Worm (Caenorhabditis elegans): ENCODE results near the gene folt-1.
A peak's percentile ranks its signal among the peaks of the same experiment; 100 is the strongest.
"Not testable (repeated sequence)": the region's sequence is repeated elsewhere in the genome, so short reads cannot be mapped to it uniquely, and the experiment has no call there.

Gene folt-1

ce11 chrV:11104408-11104807 is 36.9 kb upstream of the folt-1 start:
- TF ChIP-seq aly-2 (tag; optimal IDR thresholded peaks at IDR 0.05) (no peak), mdl-1 (tag; optimal IDR thresholded peaks at IDR 0.05) (no peak), mbf-1 (tag; optimal IDR thresholded peaks at IDR 0.05) (no peak), nhr-12 (tag; optimal IDR thresholded peaks at IDR 0.05) (no peak), ama-1 (optimal IDR thresholded peaks at IDR 0.05) (no peak), peb-1 (tag; optimal IDR thresholded peaks at IDR 0.05) (no peak), Y55F3AM.14 (GFP tag; optimal IDR thresholded peaks at IDR 0.05) (no peak), dmd-4 (tag; optimal IDR thresholded peaks at IDR 0.05) (no peak), ZK546.5 (tag; optimal IDR thresholded peaks at IDR 0.05) (no peak), lsy-2 (tag; optimal IDR thresholded peaks at IDR 0.05) (no peak), nhr-25 (tag; optimal IDR thresholded peaks at IDR 0.05) (no peak)

- not testable (repeated sequence) for TF ChIP-seq nhr-23, elt-1, nhr-237 (tag; optimal IDR thresholded peaks at IDR 0.05)
These were observed 31.6 kb upstream of the folt-1 start, which contains the start of gene Y42A5A.5 for ce11 chrV:11109647-11110046. Y42A5A.5 (minus strand) TSS chrV:11109747.

- TF ChIP-seq C34F6.9 (tag; optimal IDR thresholded peaks at IDR 0.05) (peak; percentile 65), lin-39 (tag; optimal IDR thresholded peaks at IDR 0.05) (no peak), nhr-129 (tag; optimal IDR thresholded peaks at IDR 0.05) (peak; percentile 71), dmd-4 (tag; optimal IDR thresholded peaks at IDR 0.05) (no peak), aly-2 (tag; optimal IDR thresholded peaks at IDR 0.05) (no peak), zag-1 (tag; optimal IDR thresholded peaks at IDR 0.05) (no peak), crh-2 (tag; optimal IDR thresholded peaks at IDR 0.05) (peak; percentile 46), lin-13 (GFP tag; optimal IDR thresholded peaks at IDR 0.05) (peak; percentile 43), mbf-1 (tag; optimal IDR thresholded peaks at IDR 0.05) (no peak), ztf-11 (tag; optimal IDR thresholded peaks at IDR 0.05) (no peak), nhr-237 (tag; optimal IDR thresholded peaks at IDR 0.05) (no peak), alr-1 (tag; optimal IDR thresholded peaks at IDR 0.05) (no peak), nhr-6 (tag; optimal IDR thresholded peaks at IDR 0.05) (no peak), nhr-25 (tag; optimal IDR thresholded peaks at IDR 0.05) (peak; percentile 66), fos-1 (tag; optimal IDR thresholded peaks at IDR 0.05) (peak; percentile 7), lsy-2 (tag; optimal IDR thresholded peaks at IDR 0.05) (peak in 1 of 2 experiments; percentile 63), mab-5 (tag; optimal IDR thresholded peaks at IDR 0.05) (peak; percentile 56), blmp-1 (tag; optimal IDR thresholded peaks at IDR 0.05; ENCODE audit: insufficient read depth) (no peak), egl-27 (tag; optimal IDR thresholded peaks at IDR 0.05) (peak; percentile 33), nhr-23 (tag; optimal IDR thresholded peaks at IDR 0.05) (no peak), ztf-4 (tag; optimal IDR thresholded peaks at IDR 0.05) (no peak), nhr-11 (tag; optimal IDR thresholded peaks at IDR 0.05) (no peak), R02D3.7 (tag; optimal IDR thresholded peaks at IDR 0.05) (no peak), ztf-1 (GFP tag; conservative IDR thresholded peaks at IDR 0.05) (no peak), sem-4 (tag; optimal IDR thresholded peaks at IDR 0.05) (peak; percentile 30), elt-3 (tag; optimal IDR thresholded peaks at IDR 0.05) (no peak), nhr-77 (tag; optimal IDR thresholded peaks at IDR 0.05) (no peak), sma-9 (GFP tag; optimal IDR thresholded peaks at IDR 0.05) (peak; percentile 48), sma-9 (tag; optimal IDR thresholded peaks at IDR 0.05) (no peak), ZK546.5 (tag; optimal IDR thresholded peaks at IDR 0.05) (no peak), snpc-4 (tag; optimal IDR thresholded peaks at IDR 0.05) (no peak), F13H6.1 (tag; optimal IDR thresholded peaks at IDR 0.05) (peak; percentile 77), ceh-82 (tag; optimal IDR thresholded peaks at IDR 0.05) (no peak), ceh-16 (tag; optimal IDR thresholded peaks at IDR 0.05) (no peak), Y55F3AM.14 (GFP tag; optimal IDR thresholded peaks at IDR 0.05) (no peak), skn-1 (tag; optimal IDR thresholded peaks at IDR 0.05) (no peak), ama-1 (optimal IDR thresholded peaks at IDR 0.05) (no peak), gmeb-1 (tag; optimal IDR thresholded peaks at IDR 0.05) (peak; percentile 71), sma-3 (GFP tag; optimal IDR thresholded peaks at IDR 0.05) (peak; percentile 69), mdl-1 (tag; optimal IDR thresholded peaks at IDR 0.05) (no peak), nhr-21 (tag; optimal IDR thresholded peaks at IDR 0.05) (peak; percentile 6), elt-1 (tag; optimal IDR thresholded peaks at IDR 0.05) (no peak), lin-11 (tag; optimal IDR thresholded peaks at IDR 0.05) (peak; percentile 63), unc-39 (tag; optimal IDR thresholded peaks at IDR 0.05) (no peak), nhr-10 (tag; optimal IDR thresholded peaks at IDR 0.05) (no peak), unc-62 (GFP tag; optimal IDR thresholded peaks at IDR 0.05) (no peak), nhr-12 (tag; optimal IDR thresholded peaks at IDR 0.05) (no peak), peb-1 (tag; optimal IDR thresholded peaks at IDR 0.05) (no peak), unc-55 (GFP tag; optimal IDR thresholded peaks at IDR 0.05) (peak; percentile 73)
These were observed 28.2 kb upstream of the folt-1 start, which contains the start of gene erfa-3 for ce11 chrV:11113041-11113574. erfa-3 (minus strand) TSS chrV:11113091.
